Fruit fly (Drosophila melanogaster): ENCODE results near the gene mad2.

mad2 gene

dm6 chr3L:5831890-5832289 is 19.0 kb upstream of the mad2 start:
- TF ChIP-seq noc (tag; optimal IDR thresholded peaks at IDR 0.05) = no peak

- TF ChIP-seq noc (tag; optimal IDR thresholded peaks at IDR 0.05) = no peak
Observed at dm6 chr3L:5830649-5831048, 17.8 kb upstream of the mad2 start.

dm6 chr3L:5828684-5829083 is 15.8 kb upstream of the mad2 start:
- TF ChIP-seq noc (tag; optimal IDR thresholded peaks at IDR 0.05) = no peak

dm6 chr3L:5828275-5828674 is 15.4 kb upstream of the mad2 start:
- TF ChIP-seq noc (tag; optimal IDR thresholded peaks at IDR 0.05) = no peak

- no peak for TF ChIP-seq noc (tag; optimal IDR thresholded peaks at IDR 0.05)
Observed at dm6 chr3L:5825483-5825882, 12.6 kb upstream of the mad2 start.

- TF ChIP-seq noc (tag; optimal IDR thresholded peaks at IDR 0.05) = peak; percentile 46
Observed at dm6 chr3L:5823763-5824445, 11.0 kb upstream of the mad2 start.

dm6 chr3L:5821506-5821905 is 8.6 kb upstream of the mad2 start:
- TF ChIP-seq noc (tag; optimal IDR thresholded peaks at IDR 0.05) = no peak

- TF ChIP-seq noc (tag; optimal IDR thresholded peaks at IDR 0.05) = no peak
Observed at dm6 chr3L:5820793-5821192, 7.9 kb upstream of the mad2 start.

- TF ChIP-seq noc (tag; optimal IDR thresholded peaks at IDR 0.05) = no peak
Observed at dm6 chr3L:5820039-5820438, 7.1 kb upstream of the mad2 start.

dm6 chr3L:5819310-5819709 is 6.4 kb upstream of the mad2 start:
- TF ChIP-seq noc (tag; optimal IDR thresholded peaks at IDR 0.05) = peak; percentile 40

dm6 chr3L:5817177-5817576 is 4.3 kb upstream of the mad2 start:
- no peak for TF ChIP-seq noc (tag; optimal IDR thresholded peaks at IDR 0.05)

dm6 chr3L:5810633-5811341 is 2.1 kb downstream of the mad2 start, which contains the start of the genes S6k and kri:
Gene S6k, minus strand, starts transcription at chr3L:5810931.
Gene kri, plus strand, starts transcription at chr3L:5810973.
- peak; percentile 42 for TF ChIP-seq noc (tag; optimal IDR thresholded peaks at IDR 0.05)

- peak; percentile 35 for TF ChIP-seq noc (tag; optimal IDR thresholded peaks at IDR 0.05)
Observed at dm6 chr3L:5809642-5810279, 3.1 kb downstream of the mad2 start.

dm6 chr3L:5809201-5809584 is 3.7 kb downstream of the mad2 start:
- no peak for TF ChIP-seq noc (tag; optimal IDR thresholded peaks at IDR 0.05)

- TF ChIP-seq noc (tag; optimal IDR thresholded peaks at IDR 0.05) = peak; percentile 57
Observed at dm6 chr3L:5808540-5809200, 4.2 kb downstream of the mad2 start.

dm6 chr3L:5808101-5808433 is 4.8 kb downstream of the mad2 start:
- peak; percentile 52 for TF ChIP-seq noc (tag; optimal IDR thresholded peaks at IDR 0.05)

Data from whole organism, larva.